Worm (Caenorhabditis elegans): ENCODE data around the gene bcas-2.

bcas-2 gene

DNA sequence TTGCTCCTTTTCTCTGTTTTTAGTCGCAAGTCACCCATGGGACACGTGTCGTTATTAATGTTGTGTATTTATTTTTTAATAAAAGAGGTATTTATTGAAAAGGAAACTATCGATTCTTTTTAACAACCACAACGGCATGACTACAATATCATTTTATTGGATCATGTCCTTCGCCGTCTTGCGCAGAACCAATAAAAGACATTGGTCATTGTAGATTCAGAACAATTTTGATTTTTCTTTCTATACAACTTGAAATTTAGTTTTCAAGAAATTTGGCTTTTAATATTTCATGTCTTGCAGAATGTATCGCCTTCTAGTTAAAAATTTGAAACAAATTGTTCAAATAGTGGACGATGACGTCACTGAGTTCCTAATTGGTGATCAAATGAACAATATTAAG, 5.9 kb upstream of the bcas-2 start, which contains the start of gene amdh-1:
amdh-1 (plus strand) TSS at position 301 of the 400 bp plus-strand sequence.
- no peak for TF ChIP-seq gmeb-1 (tag; optimal IDR thresholded peaks at IDR 0.05)

DNA sequence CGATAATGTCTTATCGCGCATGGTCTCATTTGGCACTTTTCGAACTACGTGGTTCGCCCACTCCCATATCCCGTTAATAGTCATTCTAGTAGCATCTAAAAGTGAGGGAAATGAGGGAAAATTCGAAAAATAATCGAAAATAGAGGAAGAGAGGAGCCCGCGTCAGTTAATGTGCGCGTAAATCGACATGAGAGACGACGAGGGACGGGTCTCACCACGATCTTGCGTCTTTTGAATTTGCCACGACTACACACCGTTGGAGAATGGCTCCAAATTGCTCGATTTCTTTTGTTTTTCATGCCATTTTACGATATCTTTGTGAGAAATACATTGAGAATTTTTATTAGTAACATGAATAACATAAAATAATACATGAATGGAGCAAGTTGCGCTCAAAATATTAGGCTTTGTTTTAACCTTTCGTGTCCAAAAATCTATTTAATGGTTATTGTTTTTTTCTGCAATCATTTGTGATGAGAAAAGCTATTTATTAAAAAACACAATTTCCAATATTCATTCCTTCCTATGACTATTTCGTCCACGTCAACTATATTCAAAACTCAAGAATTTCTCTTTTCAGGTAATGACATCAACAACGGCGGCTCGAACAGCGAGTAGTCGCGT, 2.5 kb upstream of the bcas-2 start, which contains the start of the genes gen-1 and stt-3:
gen-1 (minus strand) TSS at position 95 of the 624 bp plus-strand sequence.
stt-3 (plus strand) TSS at position 574 of the 624 bp plus-strand sequence.
- TF ChIP-seq ztf-4 (tag; optimal IDR thresholded peaks at IDR 0.05) (no peak), nhr-129 (tag; optimal IDR thresholded peaks at IDR 0.05) (peak; percentile 43), crh-2 (tag; optimal IDR thresholded peaks at IDR 0.05) (peak; percentile 86), C34F6.9 (tag; optimal IDR thresholded peaks at IDR 0.05) (peak; percentile 18)

DNA sequence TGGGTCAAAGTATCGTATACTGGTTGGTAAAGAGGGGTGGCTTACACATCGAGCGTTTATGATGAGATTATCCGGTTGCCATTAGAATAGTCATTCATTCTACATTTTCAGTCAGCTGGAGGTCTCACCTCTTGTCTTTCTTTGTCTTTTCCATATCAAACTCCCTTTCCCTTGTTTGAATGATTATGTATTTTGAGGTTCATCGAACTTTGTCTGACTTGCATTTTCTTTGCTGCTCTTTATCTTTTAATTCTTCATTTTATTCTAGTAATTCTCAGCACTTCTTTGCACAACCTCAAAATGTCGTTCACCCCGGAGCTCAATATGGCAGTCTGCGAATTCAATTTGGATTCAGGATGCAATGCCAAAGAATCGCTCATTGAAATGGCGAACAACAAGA, 5.1 kb downstream of the bcas-2 start, which contains the start of gene T12A2.3:
T12A2.3 (plus strand) TSS at position 301 of the 400 bp plus-strand sequence.
- no peak for TF ChIP-seq ZK546.5 (tag; optimal IDR thresholded peaks at IDR 0.05)
- no peak for TF ChIP-seq dmd-4 (tag; optimal IDR thresholded peaks at IDR 0.05)
- TF ChIP-seq mab-5 (tag; optimal IDR thresholded peaks at IDR 0.05): no peak

DNA sequence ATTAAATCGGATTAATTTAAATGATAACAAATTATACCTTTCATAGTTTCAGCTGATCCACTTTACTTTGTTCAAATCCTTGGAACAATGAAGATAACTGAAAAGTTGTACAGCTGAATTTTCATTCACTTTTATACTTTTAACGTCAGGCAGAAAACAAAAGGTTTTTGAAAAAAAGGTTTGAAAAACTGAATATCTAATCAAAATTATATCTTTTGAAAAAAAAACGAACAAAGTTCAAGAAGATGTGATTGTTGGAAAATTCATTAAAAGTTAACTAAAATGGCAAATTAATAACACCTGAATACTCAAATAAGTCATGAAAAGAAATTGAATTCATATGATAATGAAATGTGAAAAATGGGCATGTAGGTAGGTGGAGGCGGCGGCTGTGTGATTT, 9.0 kb downstream of the bcas-2 start, which contains the start of gene T12A2.21:
T12A2.21 (minus strand) TSS at position 101 of the 400 bp plus-strand sequence.
- TF ChIP-seq sma-9 (GFP tag; optimal IDR thresholded peaks at IDR 0.05) (no peak), sma-9 (tag; optimal IDR thresholded peaks at IDR 0.05) (no peak), ceh-82 (tag; optimal IDR thresholded peaks at IDR 0.05) (no peak)

DNA sequence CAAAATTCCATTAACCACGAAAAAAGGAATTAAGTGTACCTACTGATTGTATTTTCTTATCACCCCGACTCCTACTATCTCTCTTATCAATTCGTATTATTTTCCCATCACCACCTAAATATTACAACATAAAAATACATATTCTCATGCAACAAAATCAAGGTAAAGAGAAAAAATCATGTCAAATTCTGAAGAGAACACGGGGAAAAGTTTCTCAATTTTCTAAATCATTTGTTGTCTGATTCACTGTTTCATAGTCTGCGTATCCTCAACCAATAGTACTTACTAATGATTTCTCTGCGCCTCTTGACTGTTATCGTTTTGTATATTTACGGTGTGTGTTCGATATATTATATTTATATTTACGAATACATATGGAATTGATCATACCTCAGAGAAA, 13.7 kb downstream of the bcas-2 start:
- TF ChIP-seq ztf-11 (tag; optimal IDR thresholded peaks at IDR 0.05) (no peak), fos-1 (tag; optimal IDR thresholded peaks at IDR 0.05) (peak; percentile 89), C34F6.9 (tag; optimal IDR thresholded peaks at IDR 0.05) (peak; percentile 17), egl-27 (tag; optimal IDR thresholded peaks at IDR 0.05) (peak; percentile 39), crh-2 (tag; optimal IDR thresholded peaks at IDR 0.05) (peak; percentile 59)

DNA sequence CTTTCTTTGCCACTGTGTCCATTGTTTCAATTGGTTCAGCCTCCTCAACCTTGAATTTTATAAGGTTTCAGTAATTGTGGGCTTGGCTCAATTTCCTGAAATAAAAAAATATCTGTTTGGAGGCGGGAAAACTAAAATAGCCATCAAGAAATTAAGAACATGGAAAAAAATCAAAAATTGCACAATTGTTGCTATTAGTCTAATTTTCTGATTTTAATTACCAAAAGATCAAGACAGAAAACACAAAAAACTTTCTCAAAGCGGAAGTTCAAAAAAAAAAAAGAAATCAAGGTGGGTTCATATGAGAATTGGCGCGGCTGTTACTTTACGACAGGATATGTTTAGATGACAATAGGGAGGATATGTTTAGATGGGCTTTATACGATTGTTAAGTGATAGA, 14.8 kb downstream of the bcas-2 start, which contains the start of gene esyt-2:
esyt-2 (minus strand) TSS at position 101 of the 400 bp plus-strand sequence.
- TF ChIP-seq nhr-12 (tag; optimal IDR thresholded peaks at IDR 0.05) (no peak), ceh-16 (tag; optimal IDR thresholded peaks at IDR 0.05) (no peak), blmp-1 (tag; optimal IDR thresholded peaks at IDR 0.05; ENCODE audit: insufficient read depth) (no peak), elt-1 (tag; optimal IDR thresholded peaks at IDR 0.05) (no peak), lsy-2 (tag; optimal IDR thresholded peaks at IDR 0.05) (no peak)

DNA sequence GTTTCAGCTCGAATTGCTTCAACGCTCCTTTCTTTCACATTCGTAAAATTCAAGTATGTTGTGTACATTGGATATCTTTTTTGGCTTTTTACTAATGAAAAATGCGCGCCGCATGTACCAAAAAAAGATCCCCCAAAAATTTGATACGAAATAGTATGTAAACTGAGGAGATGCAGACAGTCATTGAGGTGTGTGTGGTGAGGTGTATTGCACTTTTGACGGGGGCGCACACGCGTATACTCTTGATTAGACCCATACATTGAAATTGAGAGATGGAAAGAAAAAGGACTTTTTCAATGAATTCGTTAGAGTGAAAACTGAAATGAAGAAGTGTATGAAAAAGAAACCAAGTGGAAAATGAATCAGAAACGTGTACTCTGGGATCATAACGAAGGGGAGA, 24.2 kb downstream of the bcas-2 start:
- TF ChIP-seq unc-55 (GFP tag; optimal IDR thresholded peaks at IDR 0.05): peak; percentile 8
- TF ChIP-seq mdl-1 (tag; optimal IDR thresholded peaks at IDR 0.05): no peak
- TF ChIP-seq mbf-1 (tag; optimal IDR thresholded peaks at IDR 0.05): no peak
- TF ChIP-seq nhr-77 (tag; optimal IDR thresholded peaks at IDR 0.05): no peak
- no peak for TF ChIP-seq ceh-82 (tag; optimal IDR thresholded peaks at IDR 0.05)
- no peak for TF ChIP-seq sma-9 (GFP tag; optimal IDR thresholded peaks at IDR 0.05)
- TF ChIP-seq sma-9 (tag; optimal IDR thresholded peaks at IDR 0.05): no peak
- TF ChIP-seq nhr-129 (tag; optimal IDR thresholded peaks at IDR 0.05): no peak
- no peak for TF ChIP-seq zag-1 (tag; optimal IDR thresholded peaks at IDR 0.05)

DNA sequence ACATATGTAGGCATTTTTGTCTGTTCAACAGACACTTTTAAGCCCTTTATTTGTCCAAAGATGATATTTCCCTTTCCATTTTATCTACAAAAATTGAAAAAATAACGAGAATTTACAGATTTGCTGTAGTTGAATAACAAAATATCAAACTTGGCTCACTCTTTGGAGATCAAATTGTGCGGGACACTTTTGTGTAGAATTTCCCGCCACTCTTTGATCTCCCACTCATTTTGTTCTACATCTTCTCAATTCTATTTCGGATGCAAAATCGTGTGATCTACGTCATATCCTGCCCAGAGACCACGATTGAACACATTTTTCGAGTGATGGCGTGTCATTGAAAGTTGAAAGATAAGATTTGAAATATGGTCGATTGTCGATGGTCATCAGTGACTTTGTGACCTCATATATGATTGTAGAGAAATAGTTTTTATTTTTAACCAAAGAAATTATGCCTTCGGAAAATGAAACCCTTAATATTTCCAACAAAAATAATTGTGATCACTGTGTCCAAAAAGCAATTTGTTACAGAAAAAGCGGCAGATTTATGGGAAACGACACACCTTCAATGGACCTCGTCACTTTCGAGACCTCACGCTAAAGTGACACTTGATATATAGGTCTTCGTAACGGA, 28.7 kb downstream of the bcas-2 start, which contains the start of gene hot-4:
hot-4 (plus strand) TSS at position 584 of the 634 bp plus-strand sequence.
- no peak for TF ChIP-seq F13H6.1 (tag; optimal IDR thresholded peaks at IDR 0.05)
- TF ChIP-seq ztf-1 (GFP tag; conservative IDR thresholded peaks at IDR 0.05): no peak
